Fruit fly (Drosophila melanogaster) whole organism, adult: Measurements from ENCODE around the gene LeuRS.

Source experiments
- CG11617 ChIP-seq: fragments of 200-800 bp; sonication (Bioruptor generic); optimal IDR thresholded peaks from 2 replicates; lab custom pipeline; 2017; ENCODE audit warnings: mild to moderate bottlenecking, missing biosample characterization, missing genetic modification reagents, missing genetic modification characterization
- CG12768 ChIP-seq: fragments of 200-800 bp; sonication (Bioruptor generic); optimal IDR thresholded peaks from 2 replicates; lab custom pipeline; 2017; ENCODE audit warnings: missing biosample characterization, missing genetic modification characterization, mild to moderate bottlenecking, moderate library complexity, missing genetic modification reagents
- CG7045 ChIP-seq: fragments of 200-800 bp; sonication (Bioruptor generic); optimal IDR thresholded peaks from 2 replicates; lab custom pipeline; 2017; ENCODE audit warnings: missing biosample characterization, mild to moderate bottlenecking, missing genetic modification characterization
- Crg-1 ChIP-seq: fragments of 200-800 bp; sonication (Bioruptor generic); optimal IDR thresholded peaks from 2 replicates; lab custom pipeline; 2016; ENCODE audit warnings: missing biosample characterization, missing genetic modification characterization
- kay ChIP-seq: fragments of 200-800 bp; sonication (Bioruptor generic); peaks from one replicate; lab custom pipeline; 2016; ENCODE audit warnings: missing biosample characterization, missing genetic modification characterization, borderline replicate concordance

dm6 chr2L:3479697-3480442 lies 34.6 kb downstream of the LeuRS start:
- TF ChIP-seq Crg-1 (GFP tag; lab: Kevin White, UChicago) (no peak), CG7045 (GFP tag; lab: Kevin White, UChicago) (no peak), CG11617 (GFP tag; lab: Kevin White, UChicago) (no peak), kay (GFP tag; lab: Kevin White, UChicago) (no peak), CG12768 (no peak)
